Fruit fly (Drosophila melanogaster) whole organism, embryonic: Measurements from ENCODE around the gene CG17593.
A peak's percentile ranks its signal among the peaks of the same experiment; 100 is the strongest.

Experiments used
- CG10565 ChIP-seq: fragments of 200-800 bp; sonication (Bioruptor generic); optimal IDR thresholded peaks from 3 replicates; lab custom pipeline; 2016; ENCODE audit warnings: missing biosample characterization, mild to moderate bottlenecking, missing genetic modification characterization
- CG11456 ChIP-seq: fragments of 200-800 bp; sonication (Bioruptor generic); IDR thresholded peaks from 3 replicates; pipeline ENCODE4 v1.3.6; 2022; ENCODE audit warnings: missing biosample characterization, missing genetic modification characterization
- CG11695 ChIP-seq: fragments of 200-800 bp; sonication (Bioruptor generic); IDR thresholded peaks from 3 replicates; pipeline ENCODE4 v1.3.6; 2022; ENCODE audit warnings: missing biosample characterization, missing genetic modification characterization
- CG12155 ChIP-seq: fragments of 200-800 bp; sonication (Bioruptor generic); optimal IDR thresholded peaks from 3 replicates; lab custom pipeline; 2016; ENCODE audit warnings: missing biosample characterization, missing genetic modification characterization
- CG12219 ChIP-seq: fragments of 200-800 bp; sonication (Bioruptor generic); optimal IDR thresholded peaks from 3 replicates; lab custom pipeline; 2018; ENCODE audit warnings: missing biosample characterization, mild to moderate bottlenecking, missing genetic modification characterization
- CG1603 ChIP-seq: fragments of 200-800 bp; sonication (Bioruptor generic); optimal IDR thresholded peaks from 2 replicates; lab custom pipeline; 2019; ENCODE audit warnings: missing biosample characterization, mild to moderate bottlenecking, missing genetic modification characterization, moderate library complexity
- CG16815 ChIP-seq: fragments of 200-800 bp; sonication (Bioruptor generic); optimal IDR thresholded peaks from 3 replicates; lab custom pipeline; 2017; ENCODE audit warnings: missing biosample characterization, mild to moderate bottlenecking, missing genetic modification characterization
- CG17359 ChIP-seq: fragments of 200-800 bp; sonication (Bioruptor generic); optimal IDR thresholded peaks from 3 replicates; lab custom pipeline; 2018; ENCODE audit warnings: missing biosample characterization, mild to moderate bottlenecking, missing genetic modification characterization, moderate library complexity
- CG17912 ChIP-seq: fragments of 200-800 bp; sonication (Bioruptor generic); optimal IDR thresholded peaks from 2 replicates; lab custom pipeline; 2018; ENCODE audit warnings: missing biosample characterization, mild to moderate bottlenecking, missing genetic modification characterization
- CG18764 ChIP-seq: fragments of 200-800 bp; sonication (Bioruptor generic); optimal IDR thresholded peaks from 3 replicates; lab custom pipeline; 2016; ENCODE audit warnings: missing biosample characterization, missing genetic modification characterization
- CG2875 ChIP-seq: fragments of 200-800 bp; sonication (Bioruptor generic); optimal IDR thresholded peaks from 2 replicates; lab custom pipeline; 2017; ENCODE audit warnings: missing biosample characterization, mild to moderate bottlenecking, missing genetic modification characterization, missing genetic modification reagents
- CG31365 ChIP-seq: fragments of 200-800 bp; sonication (Bioruptor generic); optimal IDR thresholded peaks from 2 replicates; lab custom pipeline; 2018; ENCODE audit warnings: missing biosample characterization, mild to moderate bottlenecking, missing genetic modification characterization
- CG31441 ChIP-seq: fragments of 200-800 bp; sonication (Bioruptor generic); IDR thresholded peaks from 2 replicates; pipeline ENCODE4 v1.3.6; 2022; ENCODE audit warnings: missing biosample characterization, missing genetic modification characterization
- CG3407 ChIP-seq: fragments of 200-800 bp; sonication (Bioruptor generic); optimal IDR thresholded peaks from 2 replicates; lab custom pipeline; 2018; ENCODE audit warnings: missing biosample characterization, mild to moderate bottlenecking, missing genetic modification characterization
- CG3838 ChIP-seq: fragments of 200-800 bp; sonication (Bioruptor generic); optimal IDR thresholded peaks from 3 replicates; lab custom pipeline; 2016; ENCODE audit warnings: missing biosample characterization, missing genetic modification characterization
- CG3995 ChIP-seq: fragments of 200-800 bp; sonication (Bioruptor generic); optimal IDR thresholded peaks from 3 replicates; lab custom pipeline; 2016; ENCODE audit warnings: missing biosample characterization, missing genetic modification characterization
- CG4854 ChIP-seq: fragments of 200-800 bp; sonication (Bioruptor generic); optimal IDR thresholded peaks from 2 replicates; lab custom pipeline; 2016; ENCODE audit warnings: missing biosample characterization, missing genetic modification characterization, inconsistent platforms
- CG7745 ChIP-seq: fragments of 200-800 bp; sonication (Bioruptor generic); optimal IDR thresholded peaks from 2 replicates; lab custom pipeline; 2018; ENCODE audit warnings: missing biosample characterization, mild to moderate bottlenecking, missing genetic modification characterization, moderate library complexity
- CG7786 ChIP-seq: fragments of 200-800 bp; sonication (Bioruptor generic); optimal IDR thresholded peaks from 2 replicates; lab custom pipeline; 2016; ENCODE audit warnings: missing biosample characterization, missing genetic modification characterization
- CG7928 ChIP-seq: fragments of 200-800 bp; sonication (Bioruptor generic); optimal IDR thresholded peaks from 2 replicates; lab custom pipeline; 2017; ENCODE audit warnings: missing biosample characterization, mild to moderate bottlenecking, missing genetic modification characterization
- CG8281 ChIP-seq: fragments of 200-800 bp; sonication (Bioruptor generic); optimal IDR thresholded peaks from 2 replicates; lab custom pipeline; 2018; ENCODE audit warnings: missing biosample characterization, mild to moderate bottlenecking, missing genetic modification characterization, moderate library complexity
- CG9437 ChIP-seq: fragments of 200-800 bp; sonication (Bioruptor generic); optimal IDR thresholded peaks from 2 replicates; lab custom pipeline; 2018; ENCODE audit warnings: missing biosample characterization, mild to moderate bottlenecking, missing genetic modification characterization
- Camta ChIP-seq: fragments of 200-800 bp; sonication (Bioruptor generic); optimal IDR thresholded peaks from 2 replicates; lab custom pipeline; 2016; ENCODE audit warnings: missing biosample characterization, missing genetic modification characterization
- CrebB ChIP-seq: fragments of 200-800 bp; sonication (Bioruptor generic); optimal IDR thresholded peaks from 3 replicates; lab custom pipeline; 2018; ENCODE audit warnings: missing biosample characterization, mild to moderate bottlenecking, missing genetic modification characterization
- Dbx ChIP-seq: fragments of 200-800 bp; sonication (Bioruptor generic); IDR thresholded peaks from 3 replicates; pipeline ENCODE4 v1.3.6; 2022; ENCODE audit warnings: missing biosample characterization, missing genetic modification characterization
- Ets97D ChIP-seq: fragments of 200-800 bp; sonication (Bioruptor generic); optimal IDR thresholded peaks from 3 replicates; lab custom pipeline; 2016; ENCODE audit warnings: missing biosample characterization, missing genetic modification characterization
- Fer2 ChIP-seq: fragments of 200-800 bp; sonication (Bioruptor generic); optimal IDR thresholded peaks from 2 replicates; lab custom pipeline; 2018; ENCODE audit warnings: missing biosample characterization, mild to moderate bottlenecking, missing genetic modification characterization, moderate library complexity
- Gsc ChIP-seq: fragments of 200-800 bp; sonication (Bioruptor generic); IDR thresholded peaks from 2 replicates; pipeline ENCODE4 v1.3.6; 2022; ENCODE audit warnings: missing biosample characterization, missing genetic modification characterization
- Lim3 ChIP-seq: fragments of 200-800 bp; sonication (Bioruptor generic); IDR thresholded peaks from 2 replicates; pipeline ENCODE4 v1.3.6; 2022; ENCODE audit warnings: missing biosample characterization, missing genetic modification characterization
- MESR4 ChIP-seq: fragments of 200-800 bp; sonication (Bioruptor generic); optimal IDR thresholded peaks from 2 replicates; lab custom pipeline; 2018; ENCODE audit warnings: missing biosample characterization, mild to moderate bottlenecking, missing genetic modification characterization, moderate library complexity
- Nf-YB ChIP-seq: fragments of 200-800 bp; sonication (Bioruptor generic); optimal IDR thresholded peaks from 3 replicates; lab custom pipeline; 2019; ENCODE audit warnings: missing biosample characterization, mild to moderate bottlenecking, missing genetic modification characterization, moderate library complexity
- Sin3A ChIP-seq: fragments of >200 bp; optimal IDR thresholded peaks from 2 replicates; lab custom pipeline; 2018
- Spps ChIP-seq: fragments of 200-800 bp; sonication (Bioruptor generic); optimal IDR thresholded peaks from 2 replicates; lab custom pipeline; 2018; ENCODE audit warnings: missing biosample characterization, mild to moderate bottlenecking, missing genetic modification characterization
- br ChIP-seq: fragments of >200 bp; optimal IDR thresholded peaks from 2 replicates; lab custom pipeline; 2017
- chm ChIP-seq: fragments of 200-800 bp; sonication (Bioruptor generic); IDR thresholded peaks from 2 replicates; pipeline ENCODE4 v1.3.6; 2022; ENCODE audit warnings: missing biosample characterization, missing genetic modification characterization
- chn ChIP-seq: fragments of 200-800 bp; sonication (Bioruptor generic); optimal IDR thresholded peaks from 2 replicates; lab custom pipeline; 2016; ENCODE audit warnings: missing biosample characterization, missing genetic modification characterization
- croc ChIP-seq: fragments of 200-800 bp; sonication (Bioruptor generic); conservative IDR thresholded peaks from 3 replicates; pipeline ENCODE4 v1.3.6; 2022; ENCODE audit warnings: missing biosample characterization, missing genetic modification characterization
- da ChIP-seq: fragments of 200-800 bp; sonication (Bioruptor generic); optimal IDR thresholded peaks from 2 replicates; lab custom pipeline; 2016; ENCODE audit warnings: missing biosample characterization, missing genetic modification characterization
- dmrt11E ChIP-seq: fragments of 200-800 bp; sonication (Bioruptor generic); optimal IDR thresholded peaks from 3 replicates; lab custom pipeline; 2018; ENCODE audit warnings: missing biosample characterization, mild to moderate bottlenecking, missing genetic modification characterization, moderate library complexity
- ems ChIP-seq: fragments of 200-800 bp; sonication (Bioruptor generic); optimal IDR thresholded peaks from 3 replicates; lab custom pipeline; 2016; ENCODE audit warnings: missing biosample characterization, missing genetic modification characterization
- eyg ChIP-seq: fragments of 200-800 bp; sonication (Bioruptor generic); optimal IDR thresholded peaks from 3 replicates; lab custom pipeline; 2016; ENCODE audit warnings: missing biosample characterization, missing genetic modification characterization
- fd3F ChIP-seq: fragments of 200-800 bp; sonication (Bioruptor generic); optimal IDR thresholded peaks from 2 replicates; lab custom pipeline; 2018; ENCODE audit warnings: missing biosample characterization, mild to moderate bottlenecking, missing genetic modification characterization, moderate library complexity
- gce ChIP-seq: fragments of 200-800 bp; sonication (Bioruptor generic); IDR thresholded peaks from 3 replicates; pipeline ENCODE4 v1.3.6; 2022; ENCODE audit warnings: missing biosample characterization, missing genetic modification characterization
- jing ChIP-seq: fragments of 200-800 bp; sonication (Bioruptor generic); optimal IDR thresholded peaks from 2 replicates; lab custom pipeline; 2018; ENCODE audit warnings: missing biosample characterization, mild to moderate bottlenecking, missing genetic modification characterization
- maf-S ChIP-seq: fragments of 200-800 bp; sonication (Bioruptor generic); optimal IDR thresholded peaks from 2 replicates; lab custom pipeline; 2016; ENCODE audit warnings: missing biosample characterization, missing genetic modification characterization
- pnt ChIP-seq: fragments of 200-800 bp; sonication (Bioruptor generic); optimal IDR thresholded peaks from 3 replicates; lab custom pipeline; 2016; ENCODE audit warnings: missing biosample characterization, missing genetic modification characterization
- sob ChIP-seq: fragments of 200-800 bp; sonication (Bioruptor generic); IDR thresholded peaks from 2 replicates; pipeline ENCODE4 v1.3.6; 2022; ENCODE audit warnings: missing biosample characterization, missing genetic modification characterization
- toy ChIP-seq: fragments of 200-800 bp; sonication (Bioruptor generic); IDR thresholded peaks from 2 replicates; pipeline ENCODE4 v1.3.6; 2022; ENCODE audit warnings: missing biosample characterization, missing genetic modification characterization
- ttk ChIP-seq: fragments of 200-800 bp; sonication (Bioruptor generic); IDR thresholded peaks from 2 replicates; pipeline ENCODE4 v2.1.2; 2022; ENCODE audit warnings: missing biosample characterization, missing genetic modification characterization
- unpg ChIP-seq: fragments of 200-800 bp; sonication (Bioruptor generic); optimal IDR thresholded peaks from 3 replicates; lab custom pipeline; 2018; ENCODE audit warnings: missing biosample characterization, mild to moderate bottlenecking, missing genetic modification characterization, moderate library complexity
- wdn ChIP-seq: fragments of 200-800 bp; sonication (Bioruptor generic); IDR thresholded peaks from 2 replicates; pipeline ENCODE4 v1.3.6; 2022; ENCODE audit warnings: missing biosample characterization, missing genetic modification characterization
- zen2 ChIP-seq: fragments of 200-800 bp; sonication (Bioruptor generic); IDR thresholded peaks from 3 replicates; pipeline ENCODE4 v1.3.6; 2022; ENCODE audit warnings: missing biosample characterization, missing genetic modification characterization; ENCODE audit not compliant: partially characterized antibody

Gene CG17593

dm6 chr2L:3472242-3472641, 42.4 kb upstream of the CG17593 start, which contains the start of gene Pgant4 (continued):
- peak; percentile 46; the same call in 1 of the 2 replicates for TF ChIP-seq ttk
- no peak for TF ChIP-seq CG8281 (tag; lab: Kevin White, UChicago)
- TF ChIP-seq unpg (GFP tag; lab: Kevin White, UChicago): peak; percentile 40
- TF ChIP-seq chn (GFP tag; lab: Kevin White, UChicago): peak; percentile 22
- TF ChIP-seq CG4854 (GFP tag; lab: Kevin White, UChicago): peak; percentile 26
- TF ChIP-seq Dbx (GFP tag; lab: Robert Waterston, UW): peak; percentile 84
- TF ChIP-seq eyg (GFP tag; lab: Kevin White, UChicago): no peak
- peak; percentile 38 for TF ChIP-seq CG17359 (tag; lab: Kevin White, UChicago)
- TF ChIP-seq pnt (GFP tag; lab: Kevin White, UChicago): peak; percentile 33
- no peak for TF ChIP-seq CG11695 (GFP tag; lab: Robert Waterston, UW)
- TF ChIP-seq ems: no peak
- TF ChIP-seq CG10565: no peak
- peak; percentile 73 for TF ChIP-seq CG17912 (GFP tag; lab: Kevin White, UChicago)
- peak; percentile 22 for TF ChIP-seq dmrt11E (tag; lab: Kevin White, UChicago)
- peak; percentile 95 for TF ChIP-seq CG11456 (GFP tag; lab: Robert Waterston, UW)
- no peak for TF ChIP-seq CG7928 (GFP tag; lab: Kevin White, UChicago)
- TF ChIP-seq wdn: 0 out of 2 replicates have a peak, but pooled peaks have one; percentile 34
- TF ChIP-seq CG1603 (tag; lab: Kevin White, UChicago): peak; percentile 53
- no peak for TF ChIP-seq chm (GFP tag; lab: Robert Waterston, UW)
- no peak for TF ChIP-seq Nf-YB
- TF ChIP-seq Camta (GFP tag; lab: Kevin White, UChicago): peak; percentile 35
- peak; percentile 17 for TF ChIP-seq CG18764 (GFP tag; lab: Kevin White, UChicago)
- TF ChIP-seq CG12155 (GFP tag; lab: Kevin White, UChicago): peak; percentile 41
- no peak for TF ChIP-seq jing (GFP tag; lab: Kevin White, UChicago)
- TF ChIP-seq sob (GFP tag; lab: Robert Waterston, UW): peak; percentile 78
- no peak; the same call in 1 of the 2 replicates for TF ChIP-seq Gsc (GFP tag; lab: Robert Waterston, UW)
- no peak for TF ChIP-seq CG3407 (GFP tag; lab: Kevin White, UChicago)
- TF ChIP-seq MESR4: no peak
- TF ChIP-seq br: no peak
- TF ChIP-seq CG7786 (GFP tag; lab: Kevin White, UChicago): no peak
- no peak for TF ChIP-seq CG3995 (GFP tag; lab: Kevin White, UChicago)
- no peak for TF ChIP-seq toy (GFP tag; lab: Robert Waterston, UW)
- no peak for TF ChIP-seq CG3838
- TF ChIP-seq Ets97D (GFP tag; lab: Kevin White, UChicago): no peak
- TF ChIP-seq fd3F (GFP tag; lab: Kevin White, UChicago): peak; percentile 20
- TF ChIP-seq Sin3A (lab: Kevin White, UChicago): no peak
- TF ChIP-seq CG12219: no peak
- no peak for TF ChIP-seq Spps (tag; lab: Kevin White, UChicago)
- peak; percentile 28; the same call in 1 of the 2 replicates for TF ChIP-seq CG31441
- TF ChIP-seq da (GFP tag; lab: Kevin White, UChicago): no peak
- no peak for TF ChIP-seq Lim3 (GFP tag; lab: Robert Waterston, UW)
- TF ChIP-seq CG31365 (tag; lab: Kevin White, UChicago): peak; percentile 14
- TF ChIP-seq CG7745 (tag; lab: Kevin White, UChicago): no peak
- peak; percentile 36; the same call in 2 of the 3 replicates for TF ChIP-seq croc (GFP tag; lab: Robert Waterston, UW)
- peak; percentile 25 for TF ChIP-seq CG2875
- TF ChIP-seq CG9437 (GFP tag; lab: Kevin White, UChicago): no peak
- TF ChIP-seq CrebB (tag; lab: Kevin White, UChicago): no peak
- TF ChIP-seq CG16815: peak; percentile 5
- TF ChIP-seq zen2 (GFP tag; lab: Robert Waterston, UW): no peak
- TF ChIP-seq Fer2 (tag; lab: Kevin White, UChicago): no peak
- no peak for TF ChIP-seq maf-S (GFP tag; lab: Kevin White, UChicago)
- TF ChIP-seq gce (GFP tag; lab: Robert Waterston, UW): no peak; the same call in 2 of the 3 replicates
